Worm (Caenorhabditis elegans) whole organism, early embryonic: ENCODE measurements around the gene twk-44.

Experiments
- B0310.2 ChIP-seq: sonication (generic microtip); optimal IDR thresholded peaks from 2 replicates; lab custom pipeline; 2016; ENCODE audit warnings: mild to moderate bottlenecking, missing genetic modification characterization, missing compliant biosample characterization
- F13C5.2 ChIP-seq: sonication (generic microtip); optimal IDR thresholded peaks from 2 replicates; lab custom pipeline; 2017; ENCODE audit warnings: mild to moderate bottlenecking, missing genetic modification characterization, inconsistent platforms, missing compliant biosample characterization
- aly-1 ChIP-seq: sonication (generic microtip); optimal IDR thresholded peaks from 2 replicates; lab custom pipeline; 2016; ENCODE audit warnings: missing genetic modification characterization, missing compliant biosample characterization
- ama-1 ChIP-seq: fragments of 150-350 bp; optimal IDR thresholded peaks from 2 replicates; lab custom pipeline; 2014
- ceh-13 ChIP-seq: fragments of 200-800 bp; sonication (Bioruptor generic); optimal IDR thresholded peaks from 2 replicates; lab custom pipeline; 2018; ENCODE audit warnings: mild to moderate bottlenecking, missing genetic modification characterization, missing compliant biosample characterization
- ceh-36 ChIP-seq: sonication (generic microtip); optimal IDR thresholded peaks from 2 replicates; lab custom pipeline; 2016; ENCODE audit warnings: missing genetic modification characterization, inconsistent platforms, missing compliant biosample characterization
- ets-7 ChIP-seq: sonication (generic microtip); optimal IDR thresholded peaks from 2 replicates; lab custom pipeline; 2016; ENCODE audit warnings: missing genotype, missing genetic modification characterization, missing compliant biosample characterization
- flt-1 ChIP-seq: fragments of 200-800 bp; sonication (Bioruptor generic); IDR thresholded peaks from 2 replicates; pipeline ENCODE4 v1.3.6; 2022; ENCODE audit warnings: missing genetic modification characterization, missing compliant biosample characterization
- hmbx-1 ChIP-seq: sonication (generic microtip); optimal IDR thresholded peaks from 2 replicates; lab custom pipeline; 2016; ENCODE audit warnings: mild to moderate bottlenecking, missing genetic modification characterization, missing compliant biosample characterization
- hmg-4 ChIP-seq: fragments of 200-800 bp; sonication (Bioruptor generic); optimal IDR thresholded peaks from 2 replicates; lab custom pipeline; 2018; ENCODE audit warnings: mild to moderate bottlenecking, missing genetic modification characterization, missing compliant biosample characterization
- hnd-1 ChIP-seq: sonication (generic microtip); optimal IDR thresholded peaks from 2 replicates; lab custom pipeline; 2016; ENCODE audit warnings: missing genetic modification characterization, missing compliant biosample characterization
- pes-1 ChIP-seq: fragments of 200-800 bp; sonication (Bioruptor generic); IDR thresholded peaks from 2 replicates; pipeline ENCODE4 v1.3.6; 2022; ENCODE audit warnings: missing genetic modification reagents, missing genetic modification characterization, missing compliant biosample characterization
- scrt-1 ChIP-seq: fragments of 200-800 bp; sonication (Bioruptor generic); IDR thresholded peaks from 2 replicates; pipeline ENCODE4 v1.3.6; 2022; ENCODE audit warnings: missing genetic modification characterization, missing compliant biosample characterization
- sea-1 ChIP-seq: fragments of 200-800 bp; sonication (Bioruptor generic); conservative IDR thresholded peaks from 2 replicates; pipeline ENCODE4 v1.3.6; 2022; ENCODE audit warnings: missing genetic modification characterization, missing compliant biosample characterization
- tbx-11 ChIP-seq: fragments of 200-800 bp; sonication (Bioruptor generic); IDR thresholded peaks from 2 replicates; pipeline ENCODE4 v1.3.6; 2022; ENCODE audit warnings: missing genetic modification characterization, missing compliant biosample characterization
- tbx-37 ChIP-seq: fragments of 200-800 bp; sonication (Bioruptor generic); conservative IDR thresholded peaks from 2 replicates; pipeline ENCODE4 v1.3.6; 2022; ENCODE audit warnings: missing genetic modification reagents, missing genetic modification characterization, missing compliant biosample characterization
- tra-4 ChIP-seq: sonication (generic microtip); optimal IDR thresholded peaks from 2 replicates; lab custom pipeline; 2017; ENCODE audit warnings: missing genetic modification characterization, missing compliant biosample characterization

Gene twk-44

DNA sequence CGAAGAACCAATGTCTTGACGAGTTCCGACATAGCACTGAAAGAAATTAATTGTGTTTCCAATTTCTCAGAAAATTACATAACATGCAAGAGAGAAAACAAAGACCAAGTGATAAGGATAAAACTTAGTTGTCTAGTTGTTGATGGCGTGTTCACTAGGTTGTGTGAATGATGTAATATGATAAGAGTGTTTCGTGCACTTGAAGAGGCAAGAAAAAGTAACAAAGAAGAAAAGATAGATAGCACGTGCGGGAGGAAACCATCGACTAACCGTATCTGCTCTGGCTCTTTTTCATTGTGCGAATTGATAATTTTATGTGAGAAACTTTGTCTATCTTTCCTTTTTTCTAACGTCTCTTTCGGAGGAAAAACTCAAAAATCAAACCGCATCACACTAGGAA, 34.7 kb upstream of the twk-44 start, which contains the start of gene sfxn-1.5:
Gene sfxn-1.5, minus strand, starts transcription at position 36 of the 400 bp plus-strand sequence.
- TF ChIP-seq hnd-1 (tag; lab: Kevin White, UChicago): no peak
- no peak for TF ChIP-seq F13C5.2 (tag; lab: Kevin White, UChicago)
- TF ChIP-seq ama-1 (lab: Kevin White, UChicago): no peak
- no peak for TF ChIP-seq tra-4 (tag; lab: Kevin White, UChicago)
- no peak for TF ChIP-seq flt-1
- no peak for TF ChIP-seq hmg-4
- no peak for TF ChIP-seq tbx-11 (GFP tag; lab: Robert Waterston, UW)
- no peak for TF ChIP-seq tbx-37 (GFP tag; lab: Robert Waterston, UW)
- TF ChIP-seq aly-1 (tag; lab: Kevin White, UChicago): no peak
- TF ChIP-seq ceh-13 (GFP tag; lab: Kevin White, UChicago): no peak
- TF ChIP-seq pes-1 (GFP tag; lab: Robert Waterston, UW): no peak
- TF ChIP-seq scrt-1 (GFP tag; lab: Robert Waterston, UW): no peak
- no peak for TF ChIP-seq ceh-36 (tag; lab: Kevin White, UChicago)
- no peak for TF ChIP-seq sea-1 (GFP tag; lab: Robert Waterston, UW)
- no peak for TF ChIP-seq B0310.2 (tag; lab: Kevin White, UChicago)
- no peak for TF ChIP-seq ets-7
- no peak for TF ChIP-seq hmbx-1 (tag; lab: Kevin White, UChicago)

DNA sequence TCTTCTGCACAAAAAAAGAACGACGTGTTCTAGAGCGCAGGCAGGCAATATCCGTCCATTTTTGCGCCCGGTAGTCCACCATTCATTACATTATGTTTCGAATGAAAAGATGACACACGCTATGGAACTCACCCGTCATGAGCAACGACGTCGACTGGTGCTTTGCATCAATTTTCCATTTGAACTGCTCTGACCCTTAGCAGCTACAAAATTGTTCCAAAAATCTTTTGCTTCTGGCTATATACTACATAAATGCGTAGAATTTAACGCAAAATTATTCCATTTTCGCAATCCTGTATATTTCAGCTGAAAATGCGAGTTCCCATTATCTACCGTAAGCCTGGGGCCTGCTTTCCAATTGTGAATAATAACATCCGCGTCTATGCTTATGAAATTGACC, 31.4 kb upstream of the twk-44 start, which contains the start of gene T04F8.3:
Gene T04F8.3, plus strand, starts transcription at position 301 of the 400 bp plus-strand sequence.
- TF ChIP-seq tbx-37 (GFP tag; lab: Robert Waterston, UW) (no peak), tbx-11 (GFP tag; lab: Robert Waterston, UW) (no peak), scrt-1 (GFP tag; lab: Robert Waterston, UW) (no peak), hnd-1 (tag; lab: Kevin White, UChicago) (no peak), hmg-4 (no peak), hmbx-1 (tag; lab: Kevin White, UChicago) (no peak), flt-1 (no peak), ets-7 (no peak), pes-1 (GFP tag; lab: Robert Waterston, UW) (no peak)

DNA sequence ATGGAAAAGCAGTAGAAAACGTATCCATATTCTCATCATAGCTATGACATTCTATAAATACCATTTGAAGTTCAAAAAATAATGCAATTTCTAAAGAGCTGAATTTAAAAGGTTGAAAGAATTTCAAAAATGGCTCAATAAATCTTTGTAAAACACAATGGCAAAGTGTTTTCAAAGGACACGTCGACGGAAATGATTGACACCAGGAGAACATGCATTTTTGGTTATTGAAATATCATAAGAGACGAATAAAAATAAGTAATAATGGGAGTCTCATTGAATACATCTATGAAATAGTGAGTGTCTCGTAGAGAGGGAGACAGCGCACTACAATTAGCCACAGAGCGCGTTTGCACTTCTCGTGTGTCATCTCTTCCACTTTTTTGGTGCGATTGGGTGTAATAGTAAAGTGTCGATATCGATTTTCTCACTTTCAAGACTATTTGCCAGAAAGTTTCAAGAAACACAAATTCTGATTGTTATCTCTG, 29.6 kb upstream of the twk-44 start, which contains the start of gene T04F8.2:
Gene T04F8.2, minus strand, starts transcription at position 51 of the 488 bp plus-strand sequence.
- TF ChIP-seq flt-1 (no peak), scrt-1 (GFP tag; lab: Robert Waterston, UW) (no peak), tbx-11 (GFP tag; lab: Robert Waterston, UW) (no peak), hnd-1 (tag; lab: Kevin White, UChicago) (no peak), pes-1 (GFP tag; lab: Robert Waterston, UW) (no peak), ceh-13 (GFP tag; lab: Kevin White, UChicago) (no peak), tra-4 (tag; lab: Kevin White, UChicago) (no peak), ets-7 (no peak)

DNA sequence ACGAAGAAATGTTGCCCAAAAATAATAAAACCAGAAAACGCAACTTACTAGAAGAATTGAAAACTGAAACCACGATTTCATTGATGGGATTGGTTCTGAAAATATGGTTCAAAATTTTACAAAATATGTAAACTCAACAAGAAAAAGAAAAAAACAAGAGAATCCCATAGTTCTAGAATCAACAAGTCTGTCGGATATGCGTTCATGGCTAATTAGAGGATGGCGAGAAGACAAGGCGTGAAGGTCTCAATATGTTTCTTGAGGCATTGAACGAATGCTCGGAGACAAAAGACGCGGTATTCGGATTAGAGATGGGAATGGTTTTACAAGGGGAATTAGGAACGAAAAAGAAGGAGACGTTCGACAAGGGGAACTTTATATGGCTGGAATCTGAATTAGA, 23.8 kb upstream of the twk-44 start, which contains the start of gene cutl-11:
Gene cutl-11, minus strand, starts transcription at position 101 of the 400 bp plus-strand sequence.
- TF ChIP-seq tbx-37 (GFP tag; lab: Robert Waterston, UW): no peak
- TF ChIP-seq F13C5.2 (tag; lab: Kevin White, UChicago): no peak
- TF ChIP-seq B0310.2 (tag; lab: Kevin White, UChicago): no peak
- no peak for TF ChIP-seq aly-1 (tag; lab: Kevin White, UChicago)
- TF ChIP-seq pes-1 (GFP tag; lab: Robert Waterston, UW): no peak

DNA sequence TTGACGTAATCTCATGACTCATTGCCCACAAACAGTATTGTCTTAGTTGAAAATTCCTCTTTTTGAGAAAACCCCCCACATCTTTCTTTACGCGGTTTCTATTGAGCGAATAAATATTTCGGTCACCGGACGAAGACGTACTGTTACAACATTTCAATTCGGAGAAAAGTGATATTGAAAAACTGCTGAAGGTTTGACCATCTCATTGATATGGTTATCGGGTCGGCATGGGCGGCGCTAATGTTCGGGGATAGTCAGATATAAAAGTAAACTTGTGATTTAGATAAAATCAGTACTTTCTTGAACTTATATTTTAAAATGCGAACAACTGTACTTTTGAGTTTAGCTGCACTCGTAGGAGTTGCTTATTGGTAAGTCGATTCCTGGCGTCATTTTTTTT, 20.3 kb upstream of the twk-44 start, which contains the start of gene T04F8.8:
Gene T04F8.8, plus strand, starts transcription at position 301 of the 400 bp plus-strand sequence.
- no peak for TF ChIP-seq hmg-4
- TF ChIP-seq ceh-36 (tag; lab: Kevin White, UChicago): no peak
- no peak for TF ChIP-seq tbx-37 (GFP tag; lab: Robert Waterston, UW)
- TF ChIP-seq tbx-11 (GFP tag; lab: Robert Waterston, UW): no peak
- TF ChIP-seq ets-7: no peak
- TF ChIP-seq hmbx-1 (tag; lab: Kevin White, UChicago): no peak
- no peak for TF ChIP-seq ceh-13 (GFP tag; lab: Kevin White, UChicago)
- TF ChIP-seq aly-1 (tag; lab: Kevin White, UChicago): no peak
- TF ChIP-seq pes-1 (GFP tag; lab: Robert Waterston, UW): no peak
- no peak for TF ChIP-seq flt-1
- TF ChIP-seq sea-1 (GFP tag; lab: Robert Waterston, UW): no peak
- TF ChIP-seq B0310.2 (tag; lab: Kevin White, UChicago): no peak
- TF ChIP-seq tra-4 (tag; lab: Kevin White, UChicago): no peak

DNA sequence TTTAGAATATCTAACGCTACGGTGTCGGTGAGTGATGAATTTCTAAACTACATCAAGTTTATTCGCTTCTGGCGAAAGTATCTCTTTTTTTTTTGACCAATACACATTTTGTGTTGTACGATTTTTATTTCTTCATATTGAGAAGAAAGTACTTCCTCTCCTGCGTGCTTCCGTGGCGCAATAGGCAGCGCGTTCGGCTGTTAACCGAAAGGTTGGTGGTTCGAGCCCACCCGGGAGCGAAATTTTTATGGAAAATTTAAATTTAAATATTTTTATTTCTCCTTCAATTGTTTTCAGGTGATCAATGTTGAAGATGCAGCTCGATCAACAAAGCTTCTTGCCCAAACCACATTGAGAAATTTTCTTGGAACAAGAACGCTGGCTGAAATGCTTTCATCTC, 18.6 kb upstream of the twk-44 start:
- 0 out of 2 replicates have a peak, but pooled peaks have one; percentile 19 for TF ChIP-seq scrt-1 (GFP tag; lab: Robert Waterston, UW)
- TF ChIP-seq aly-1 (tag; lab: Kevin White, UChicago): no peak
- TF ChIP-seq ceh-13 (GFP tag; lab: Kevin White, UChicago): no peak
- no peak for TF ChIP-seq hmbx-1 (tag; lab: Kevin White, UChicago)
- TF ChIP-seq F13C5.2 (tag; lab: Kevin White, UChicago): no peak
- peak; percentile 70 for TF ChIP-seq pes-1 (GFP tag; lab: Robert Waterston, UW)
- TF ChIP-seq tra-4 (tag; lab: Kevin White, UChicago): no peak
- no peak for TF ChIP-seq B0310.2 (tag; lab: Kevin White, UChicago)
- no peak for TF ChIP-seq sea-1 (GFP tag; lab: Robert Waterston, UW)
- 0 out of 2 replicates have a peak, but pooled peaks have one; percentile 23 for TF ChIP-seq tbx-37 (GFP tag; lab: Robert Waterston, UW)
- no peak for TF ChIP-seq flt-1

DNA sequence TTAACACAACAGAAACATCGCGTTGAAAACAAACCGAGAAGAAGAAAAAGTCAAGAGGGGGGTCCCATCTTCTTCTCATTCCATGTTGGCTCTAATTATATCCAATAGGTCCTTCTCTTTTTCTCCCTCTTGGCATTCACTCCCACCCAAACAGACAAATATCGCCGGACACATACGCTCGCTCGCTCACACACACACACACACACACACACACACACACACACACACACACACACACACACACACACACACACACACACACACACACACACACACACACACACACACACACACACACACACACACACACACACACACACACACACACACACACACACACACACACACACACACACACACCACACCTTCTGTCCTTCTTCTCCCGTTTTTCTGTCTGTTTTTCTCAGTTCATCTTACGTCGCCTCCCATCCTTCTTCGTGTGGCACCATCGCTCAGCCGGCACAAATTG, 16.9 kb upstream of the twk-44 start, which contains the start of gene sto-4:
Gene sto-4, plus strand, starts transcription at position 360 of the 469 bp plus-strand sequence.
- TF ChIP-seq hnd-1 (tag; lab: Kevin White, UChicago): peak; percentile 30
- TF ChIP-seq B0310.2 (tag; lab: Kevin White, UChicago): peak; percentile 77
- 0 out of 2 replicates have a peak, but pooled peaks have one; percentile 3 for TF ChIP-seq tbx-37 (GFP tag; lab: Robert Waterston, UW)
- TF ChIP-seq ceh-13 (GFP tag; lab: Kevin White, UChicago): peak; percentile 36
- peak; percentile 79 for TF ChIP-seq hmbx-1 (tag; lab: Kevin White, UChicago)
- peak; percentile 82 for TF ChIP-seq hmg-4
- peak; percentile 63 for TF ChIP-seq ceh-36 (tag; lab: Kevin White, UChicago)
- peak; percentile 26 for TF ChIP-seq tra-4 (tag; lab: Kevin White, UChicago)
- TF ChIP-seq F13C5.2 (tag; lab: Kevin White, UChicago): peak; percentile 66
